Worm (Caenorhabditis elegans): Measurements from ENCODE around the gene col-40.

col-40 gene

DNA sequence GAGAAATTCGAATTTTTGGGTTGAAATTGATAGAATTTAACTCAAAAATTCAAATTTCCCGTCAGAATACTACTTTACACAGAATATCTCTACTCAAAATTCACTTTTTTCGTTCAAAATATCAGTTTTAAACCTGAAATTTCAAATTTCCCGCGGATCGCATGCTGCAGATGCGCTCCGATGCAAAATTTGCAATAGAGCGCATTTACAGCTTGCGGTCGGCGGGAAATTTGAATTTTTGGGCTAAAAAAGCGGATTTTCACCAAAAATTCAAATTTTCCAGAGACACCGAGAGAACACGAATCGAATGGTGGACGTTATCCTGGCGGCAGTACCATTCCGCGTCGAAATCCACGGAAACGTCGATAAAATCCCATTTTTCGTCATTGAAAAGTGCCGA lies 18.0 kb upstream of the col-40 start:
- no peak for TF ChIP-seq klf-2 (GFP tag; conservative IDR thresholded peaks at IDR 0.05)
- no peak for TF ChIP-seq ztf-29 (GFP tag; IDR thresholded peaks at IDR 0.05)

DNA sequence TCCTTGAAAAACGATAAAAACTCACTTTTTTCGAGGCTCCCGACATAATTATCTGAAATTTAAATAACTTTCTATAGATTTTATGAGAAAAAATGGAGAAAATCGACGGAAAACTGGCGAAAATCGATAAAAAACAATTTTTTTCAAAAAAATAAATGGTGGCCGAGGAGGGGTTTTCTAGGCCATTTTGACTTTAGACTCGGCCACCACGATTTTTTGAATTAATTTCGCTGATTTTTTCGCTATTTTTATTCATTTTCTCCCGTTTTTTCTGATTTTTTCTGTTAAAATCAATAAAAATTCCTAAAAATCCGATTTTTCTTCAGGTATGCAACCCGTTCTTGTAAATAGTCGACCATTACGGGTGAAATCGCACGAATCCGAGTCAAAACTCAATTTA lies 16.4 kb upstream of the col-40 start, which contains the start of the genes sut-1 and eri-3:
Gene sut-1, minus strand, starts transcription at position 58 of the 400 bp plus-strand sequence.
Gene eri-3, plus strand, starts transcription at position 327 of the 400 bp plus-strand sequence.
- TF ChIP-seq med-1 (GFP tag; optimal IDR thresholded peaks at IDR 0.05; ENCODE audit: insufficient read depth) (no peak), tab-1 (GFP tag; IDR thresholded peaks at IDR 0.05) (no peak), ztf-23 (GFP tag; IDR thresholded peaks at IDR 0.05) (no peak), ref-1 (GFP tag; conservative IDR thresholded peaks at IDR 0.05) (no peak), T22C8.4 (GFP tag; IDR thresholded peaks at IDR 0.05) (no peak), klf-2 (GFP tag; conservative IDR thresholded peaks at IDR 0.05) (no peak), ztf-29 (GFP tag; IDR thresholded peaks at IDR 0.05) (no peak)

DNA sequence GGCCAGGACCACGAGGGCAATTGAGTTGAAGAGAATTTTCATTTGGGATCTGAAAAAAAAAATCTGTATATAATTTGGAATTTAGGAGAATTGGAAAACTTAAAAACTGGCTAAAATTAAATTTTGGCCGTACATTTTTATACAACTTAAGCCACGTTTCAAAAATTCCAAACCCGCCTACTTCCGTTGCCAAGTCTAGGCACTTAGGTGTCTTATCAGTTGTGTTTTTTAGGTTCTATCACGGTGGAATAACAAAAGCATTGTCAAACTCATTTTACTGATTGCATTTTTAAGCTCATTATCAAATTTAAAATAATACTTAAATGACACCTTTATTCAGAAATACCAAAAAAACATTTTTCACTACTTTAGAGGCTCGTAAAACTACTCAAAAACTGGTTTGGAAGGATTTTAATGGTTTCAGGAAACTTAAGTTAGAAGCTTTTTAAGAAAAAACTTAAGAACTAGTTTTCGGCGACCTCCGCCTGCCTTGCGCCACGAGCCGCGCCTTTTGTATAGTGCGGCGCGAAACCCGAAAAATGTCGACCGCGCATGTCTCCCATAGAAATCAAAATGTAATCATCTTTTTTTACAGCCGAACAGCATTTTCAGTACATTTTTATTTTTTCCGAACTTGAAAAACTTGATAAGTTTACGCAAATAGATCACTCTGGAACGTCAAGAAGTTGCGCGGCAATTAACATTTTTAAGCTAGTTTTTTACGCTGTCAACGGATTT lies 11.4 kb upstream of the col-40 start, which contains the start of gene lips-13:
Gene lips-13, minus strand, starts transcription at position 51 of the 738 bp plus-strand sequence.
- TF ChIP-seq T22C8.4 (GFP tag; IDR thresholded peaks at IDR 0.05) (no peak), ref-1 (GFP tag; conservative IDR thresholded peaks at IDR 0.05) (no peak), ztf-29 (GFP tag; IDR thresholded peaks at IDR 0.05) (no peak), ztf-23 (GFP tag; IDR thresholded peaks at IDR 0.05) (no peak)

DNA sequence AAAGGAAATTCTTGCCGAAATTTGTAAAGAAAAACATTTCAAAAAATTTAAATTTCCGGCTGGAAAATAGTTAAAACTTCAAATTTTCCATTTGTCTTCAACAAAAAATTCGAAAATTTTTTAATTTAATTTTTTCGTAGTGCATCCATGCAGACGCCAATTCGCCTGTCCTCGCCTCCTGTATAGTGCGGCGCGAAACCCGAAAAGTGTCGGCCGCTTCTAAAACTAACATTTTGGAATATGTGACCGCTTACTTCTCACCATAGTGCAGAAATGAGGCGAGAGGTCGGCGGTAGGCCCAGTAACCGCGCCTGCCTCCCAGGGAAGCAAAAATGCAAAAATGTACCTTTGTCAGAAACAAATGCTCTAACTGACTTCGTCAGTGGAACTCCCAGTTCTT lies 9.8 kb upstream of the col-40 start:
- TF ChIP-seq med-1 (GFP tag; optimal IDR thresholded peaks at IDR 0.05; ENCODE audit: insufficient read depth), result no peak
- no peak for TF ChIP-seq T22C8.4 (GFP tag; IDR thresholded peaks at IDR 0.05)
- no peak for TF ChIP-seq ztf-29 (GFP tag; IDR thresholded peaks at IDR 0.05)
- no peak for TF ChIP-seq flt-1 (GFP tag; IDR thresholded peaks at IDR 0.05)
- no peak for TF ChIP-seq tab-1 (GFP tag; IDR thresholded peaks at IDR 0.05)
- no peak for TF ChIP-seq ref-1 (GFP tag; conservative IDR thresholded peaks at IDR 0.05)
- TF ChIP-seq ztf-23 (GFP tag; IDR thresholded peaks at IDR 0.05), result no peak
- TF ChIP-seq cog-1 (tag; optimal IDR thresholded peaks at IDR 0.05), result no peak
- TF ChIP-seq klf-2 (GFP tag; conservative IDR thresholded peaks at IDR 0.05), result no peak

DNA sequence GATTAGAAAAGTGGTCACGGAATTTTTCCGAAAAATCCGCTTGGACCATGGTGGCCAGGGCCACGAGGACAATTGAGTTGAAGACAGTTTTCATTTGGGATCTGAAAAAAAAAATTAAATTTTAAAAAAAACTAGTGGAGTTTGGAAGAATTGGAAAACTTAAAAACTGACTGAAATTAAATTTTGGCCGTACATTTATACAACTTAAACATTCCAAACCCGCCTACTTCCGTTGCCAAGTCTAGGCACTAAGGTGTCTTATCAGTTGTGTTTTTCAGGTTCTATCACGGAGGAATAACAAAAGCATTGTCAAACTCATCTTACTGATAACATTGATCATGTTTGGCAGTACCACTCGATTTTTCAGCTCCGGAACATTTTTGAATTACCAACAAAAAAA lies 7.4 kb upstream of the col-40 start, which contains the start of gene lips-12:
Gene lips-12, minus strand, starts transcription at position 101 of the 400 bp plus-strand sequence.
- TF ChIP-seq klf-2 (GFP tag; conservative IDR thresholded peaks at IDR 0.05) (no peak), med-1 (GFP tag; optimal IDR thresholded peaks at IDR 0.05; ENCODE audit: insufficient read depth) (no peak), ztf-29 (GFP tag; IDR thresholded peaks at IDR 0.05) (no peak), ztf-23 (GFP tag; IDR thresholded peaks at IDR 0.05) (no peak), ref-1 (GFP tag; conservative IDR thresholded peaks at IDR 0.05) (no peak), flt-1 (GFP tag; IDR thresholded peaks at IDR 0.05) (no peak), T22C8.4 (GFP tag; IDR thresholded peaks at IDR 0.05) (no peak), cog-1 (tag; optimal IDR thresholded peaks at IDR 0.05) (no peak), tab-1 (GFP tag; IDR thresholded peaks at IDR 0.05) (no peak)

DNA sequence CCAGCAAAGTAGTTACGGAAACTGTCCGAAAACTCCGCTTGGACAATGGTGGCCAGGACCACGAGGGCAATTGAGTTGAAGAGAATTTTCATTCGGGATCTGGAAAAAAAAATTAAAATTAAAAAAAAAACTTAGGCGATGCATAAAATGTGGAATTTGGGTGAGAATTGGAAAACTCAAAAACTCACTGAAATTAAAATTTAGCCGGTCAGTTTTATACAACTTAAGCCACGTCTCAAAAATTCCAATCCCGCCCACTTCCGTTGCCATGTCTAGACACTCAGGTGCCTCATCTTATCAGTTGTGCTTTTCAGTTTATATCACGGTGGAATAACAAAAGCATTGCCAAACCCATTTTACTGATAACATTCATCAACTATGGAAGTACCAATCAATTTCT lies 4.1 kb upstream of the col-40 start, which contains the start of gene lips-11:
Gene lips-11, minus strand, starts transcription at position 101 of the 400 bp plus-strand sequence.
- TF ChIP-seq tab-1 (GFP tag; IDR thresholded peaks at IDR 0.05) (no peak), ref-1 (GFP tag; conservative IDR thresholded peaks at IDR 0.05) (no peak), cog-1 (tag; optimal IDR thresholded peaks at IDR 0.05) (no peak), T22C8.4 (GFP tag; IDR thresholded peaks at IDR 0.05) (no peak), med-1 (GFP tag; optimal IDR thresholded peaks at IDR 0.05; ENCODE audit: insufficient read depth) (no peak), flt-1 (GFP tag; IDR thresholded peaks at IDR 0.05) (no peak), ztf-29 (GFP tag; IDR thresholded peaks at IDR 0.05) (no peak), klf-2 (GFP tag; conservative IDR thresholded peaks at IDR 0.05) (no peak), ztf-23 (GFP tag; IDR thresholded peaks at IDR 0.05) (no peak)

DNA sequence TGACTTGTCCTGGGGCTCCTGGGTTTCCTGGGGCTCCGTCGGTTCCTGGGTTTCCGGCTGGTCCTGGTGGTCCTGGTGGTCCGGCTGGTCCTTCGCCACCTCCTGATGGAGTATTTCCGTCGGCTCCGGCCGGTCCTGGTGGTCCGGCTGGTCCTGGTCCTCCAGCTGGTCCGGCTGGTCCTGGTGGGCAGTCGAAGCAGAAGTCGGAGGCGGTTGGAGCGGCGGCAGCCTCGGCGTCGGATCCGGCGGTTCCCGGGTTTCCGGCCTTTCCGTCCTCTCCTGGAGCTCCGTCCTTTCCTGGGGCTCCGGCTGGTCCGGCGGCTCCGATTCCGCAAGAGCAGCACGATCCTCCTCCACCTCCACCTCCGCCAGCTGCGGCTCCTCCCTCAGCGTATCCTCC lies 1.5 kb downstream of the col-40 start:
- TF ChIP-seq flt-1 (GFP tag; IDR thresholded peaks at IDR 0.05), result no peak
- no peak for TF ChIP-seq T22C8.4 (GFP tag; IDR thresholded peaks at IDR 0.05)
- no peak for TF ChIP-seq tab-1 (GFP tag; IDR thresholded peaks at IDR 0.05)
- no peak for TF ChIP-seq med-1 (GFP tag; optimal IDR thresholded peaks at IDR 0.05; ENCODE audit: insufficient read depth)
- TF ChIP-seq ztf-23 (GFP tag; IDR thresholded peaks at IDR 0.05), result no peak
- no peak for TF ChIP-seq ztf-29 (GFP tag; IDR thresholded peaks at IDR 0.05)
- TF ChIP-seq klf-2 (GFP tag; conservative IDR thresholded peaks at IDR 0.05), result no peak
- TF ChIP-seq ref-1 (GFP tag; conservative IDR thresholded peaks at IDR 0.05), result no peak
- TF ChIP-seq cog-1 (tag; optimal IDR thresholded peaks at IDR 0.05), result no peak

DNA sequence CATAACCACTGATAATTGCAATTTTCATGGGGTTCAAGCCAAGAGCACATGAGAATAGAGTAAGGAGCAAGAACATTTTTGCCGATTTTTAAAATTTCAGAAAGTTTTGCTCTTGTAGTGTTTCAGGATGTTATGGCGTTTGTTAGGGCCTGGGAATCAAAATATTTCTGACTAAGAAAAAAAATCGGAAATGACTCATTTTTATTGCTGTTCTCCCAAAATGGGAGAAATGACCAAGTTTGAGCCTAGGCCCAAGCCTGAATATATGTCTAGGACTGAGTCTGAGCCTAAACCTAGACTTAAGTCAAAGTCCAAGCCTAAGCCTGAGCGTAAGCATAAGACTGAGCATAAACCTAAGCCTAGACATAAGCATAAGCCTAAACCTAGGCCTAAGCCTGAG lies 2.4 kb downstream of the col-40 start, which contains the start of gene T13B5.9:
Gene T13B5.9, minus strand, starts transcription at position 101 of the 400 bp plus-strand sequence.
- TF ChIP-seq klf-2 (GFP tag; conservative IDR thresholded peaks at IDR 0.05) (no peak), ztf-23 (GFP tag; IDR thresholded peaks at IDR 0.05) (no peak), T22C8.4 (GFP tag; IDR thresholded peaks at IDR 0.05) (no peak), med-1 (GFP tag; optimal IDR thresholded peaks at IDR 0.05; ENCODE audit: insufficient read depth) (no peak), flt-1 (GFP tag; IDR thresholded peaks at IDR 0.05) (no peak), ref-1 (GFP tag; conservative IDR thresholded peaks at IDR 0.05) (no peak), ztf-29 (GFP tag; IDR thresholded peaks at IDR 0.05) (no peak), tab-1 (GFP tag; IDR thresholded peaks at IDR 0.05) (no peak), cog-1 (tag; optimal IDR thresholded peaks at IDR 0.05) (no peak)

DNA sequence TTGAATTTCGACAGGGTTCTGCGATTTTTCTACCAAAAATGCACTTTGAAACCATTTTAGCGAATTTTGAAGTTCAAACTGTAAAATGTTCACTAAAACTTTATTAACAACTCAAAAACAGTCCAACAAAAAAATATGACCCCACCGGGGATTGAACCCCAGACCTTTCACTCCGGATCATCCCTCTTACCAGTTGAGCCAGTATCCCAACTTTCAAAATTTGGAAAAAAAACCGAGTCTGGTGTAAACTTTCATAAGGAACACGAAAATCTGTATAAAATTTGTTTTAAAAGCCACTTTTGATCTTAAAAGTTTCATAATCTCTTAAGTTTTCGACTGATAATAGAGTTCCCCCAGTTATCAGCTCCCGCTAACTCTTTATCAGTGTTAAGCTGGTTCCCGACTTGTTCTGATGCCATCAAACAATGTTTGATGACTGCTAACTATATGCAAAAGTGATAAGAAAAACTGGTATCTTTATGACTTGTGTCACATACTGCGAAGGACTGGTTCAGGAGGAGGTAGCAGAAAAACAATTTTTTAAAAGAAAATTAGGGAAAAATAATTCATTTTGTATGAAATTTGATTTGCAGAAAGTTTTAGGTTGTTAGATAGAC lies 3.2 kb downstream of the col-40 start:
- no peak for TF ChIP-seq ztf-29 (GFP tag; IDR thresholded peaks at IDR 0.05)
- no peak for TF ChIP-seq ref-1 (GFP tag; conservative IDR thresholded peaks at IDR 0.05)
- no peak for TF ChIP-seq T22C8.4 (GFP tag; IDR thresholded peaks at IDR 0.05)
- TF ChIP-seq cog-1 (tag; optimal IDR thresholded peaks at IDR 0.05), result no peak
- TF ChIP-seq tab-1 (GFP tag; IDR thresholded peaks at IDR 0.05), result no peak
- TF ChIP-seq ztf-23 (GFP tag; IDR thresholded peaks at IDR 0.05), result no peak
- no peak for TF ChIP-seq flt-1 (GFP tag; IDR thresholded peaks at IDR 0.05)

Data from whole organism, midembryonic.